Worm (Caenorhabditis elegans) whole organism, L3 larva: ENCODE results near the gene gphr-2.

Experiments used
- R02D3.7 ChIP-seq: fragments of 150-350 bp; optimal IDR thresholded peaks from 2 replicates; lab custom pipeline; 2014; ENCODE audit warnings: missing biosample characterization, missing genetic modification characterization
- ZK546.5 ChIP-seq: sonication (generic microtip); optimal IDR thresholded peaks from 2 replicates; lab custom pipeline; 2017; ENCODE audit warnings: missing biosample characterization, missing genetic modification characterization
- ama-1 ChIP-seq: fragments of 150-350 bp; optimal IDR thresholded peaks from 2 replicates; lab custom pipeline; 2018
- ceh-16 ChIP-seq: sonication (generic microtip); optimal IDR thresholded peaks from 2 replicates; lab custom pipeline; 2017; ENCODE audit warnings: missing biosample characterization, missing genetic modification characterization
- ceh-28 ChIP-seq: fragments of 150-350 bp; optimal IDR thresholded peaks from 2 replicates; lab custom pipeline; 2014; ENCODE audit warnings: missing biosample characterization, missing genetic modification reagents, missing genetic modification characterization
- ceh-82 ChIP-seq: fragments of 150-350 bp; optimal IDR thresholded peaks from 2 replicates; lab custom pipeline; 2014; ENCODE audit warnings: missing biosample characterization, missing genetic modification characterization
- egl-27 ChIP-seq: sonication (generic microtip); optimal IDR thresholded peaks from 4 replicates; lab custom pipeline; 2017; ENCODE audit warnings: missing biosample characterization, missing genetic modification reagents, missing genetic modification characterization
- egl-5 ChIP-seq: fragments of 150-350 bp; optimal IDR thresholded peaks from 2 replicates; lab custom pipeline; 2017; ENCODE audit warnings: missing biosample characterization, missing genetic modification reagents, missing genetic modification characterization, inconsistent platforms
- elt-1 ChIP-seq: fragments of 150-350 bp; optimal IDR thresholded peaks from 2 replicates; lab custom pipeline; 2014; ENCODE audit warnings: missing biosample characterization, missing genetic modification characterization
- elt-2 ChIP-seq: sonication (generic microtip); optimal IDR thresholded peaks from 2 replicates; lab custom pipeline; 2016; ENCODE audit warnings: missing genetic modification reagents, mild to moderate bottlenecking, missing genetic modification characterization, missing compliant biosample characterization
- elt-3 ChIP-seq, 3 experiments: fragments of 150-350 bp in 1 of 3; sonication (generic microtip) in 2 of 3; optimal IDR thresholded peaks; 2 replicates in 2 of 3; 4 replicates in 1 of 3; lab custom pipeline; 2014 to 2017; ENCODE audit warnings: missing biosample characterization in 3 of 3, missing genetic modification characterization in 3 of 3
- fkh-10 ChIP-seq: sonication (generic microtip); optimal IDR thresholded peaks from 2 replicates; lab custom pipeline; 2017; ENCODE audit warnings: missing biosample characterization, missing genetic modification reagents, missing genetic modification characterization
- fkh-2 ChIP-seq: fragments of 150-350 bp; optimal IDR thresholded peaks from 2 replicates; lab custom pipeline; 2014; ENCODE audit warnings: missing biosample characterization, missing genetic modification reagents, missing genetic modification characterization
- fos-1 ChIP-seq: fragments of 150-350 bp; optimal IDR thresholded peaks from 2 replicates; lab custom pipeline; 2014; ENCODE audit warnings: missing biosample characterization, missing genetic modification characterization
- hmg-11 ChIP-seq: sonication (generic microtip); optimal IDR thresholded peaks from 2 replicates; lab custom pipeline; 2016; ENCODE audit warnings: missing genetic modification characterization, missing compliant biosample characterization
- jun-1 ChIP-seq: fragments of 150-350 bp; optimal IDR thresholded peaks from 2 replicates; lab custom pipeline; 2014; ENCODE audit warnings: missing biosample characterization, missing genetic modification reagents, missing genetic modification characterization
- lin-15B ChIP-seq: fragments of 150-350 bp; optimal IDR thresholded peaks from 2 replicates; lab custom pipeline; 2014; ENCODE audit warnings: missing biosample characterization, missing genetic modification characterization
- lin-39 ChIP-seq: fragments of 150-350 bp; optimal IDR thresholded peaks from 2 replicates; lab custom pipeline; 2018; ENCODE audit warnings: missing biosample characterization, missing genetic modification reagents, missing genetic modification characterization
- lsy-12 ChIP-seq: sonication (generic microtip); optimal IDR thresholded peaks from 2 replicates; lab custom pipeline; 2016; ENCODE audit warnings: mild to moderate bottlenecking, missing genetic modification characterization, missing compliant biosample characterization
- mml-1 ChIP-seq: fragments of 150-350 bp; sonication (generic microtip); optimal IDR thresholded peaks from 3 replicates; lab custom pipeline; 2014; ENCODE audit warnings: missing biosample characterization, missing genetic modification characterization
- nfya-1 ChIP-seq: sonication (generic microtip); optimal IDR thresholded peaks from 2 replicates; lab custom pipeline; 2017; ENCODE audit warnings: missing genetic modification characterization, mild to moderate bottlenecking, missing compliant biosample characterization, antibody characterized with exemption, moderate library complexity; ENCODE audit not compliant: insufficient read depth
- nhr-11 ChIP-seq: fragments of 150-350 bp; optimal IDR thresholded peaks from 2 replicates; lab custom pipeline; 2014; ENCODE audit warnings: missing biosample characterization, missing genetic modification characterization
- nhr-12 ChIP-seq: fragments of 150-350 bp; optimal IDR thresholded peaks from 2 replicates; lab custom pipeline; 2014; ENCODE audit warnings: missing biosample characterization, missing genetic modification characterization
- nhr-23 ChIP-seq: fragments of 150-350 bp; optimal IDR thresholded peaks from 2 replicates; lab custom pipeline; 2014; ENCODE audit warnings: missing biosample characterization, missing genetic modification reagents, missing genetic modification characterization
- nhr-237 ChIP-seq: fragments of 150-350 bp; optimal IDR thresholded peaks from 2 replicates; lab custom pipeline; 2014; ENCODE audit warnings: missing biosample characterization, missing genetic modification characterization
- nhr-25 ChIP-seq: sonication (generic microtip); optimal IDR thresholded peaks from 2 replicates; lab custom pipeline; 2017; ENCODE audit warnings: missing biosample characterization, missing genetic modification characterization
- nhr-43 ChIP-seq: sonication (generic microtip); optimal IDR thresholded peaks from 2 replicates; lab custom pipeline; 2016; ENCODE audit warnings: mild to moderate bottlenecking, missing genetic modification characterization, missing compliant biosample characterization; ENCODE audit not compliant: poor library complexity, severe bottlenecking
- nhr-67 ChIP-seq: fragments of 150-350 bp; optimal IDR thresholded peaks from 2 replicates; lab custom pipeline; 2014; ENCODE audit warnings: missing biosample characterization, missing genetic modification characterization
- nhr-76 ChIP-seq: fragments of 150-350 bp; sonication (generic microtip); optimal IDR thresholded peaks from 5 replicates; lab custom pipeline; 2014; ENCODE audit warnings: missing biosample characterization, missing genetic modification characterization
- nhr-77 ChIP-seq: fragments of 150-350 bp; optimal IDR thresholded peaks from 2 replicates; lab custom pipeline; 2014; ENCODE audit warnings: missing biosample characterization, missing genetic modification characterization
- pha-4 ChIP-seq: fragments of 150-350 bp; optimal IDR thresholded peaks from 2 replicates; lab custom pipeline; 2014; ENCODE audit warnings: missing biosample characterization, missing genetic modification reagents, missing genetic modification characterization
- pqm-1 ChIP-seq: fragments of 150-350 bp; optimal IDR thresholded peaks from 2 replicates; lab custom pipeline; 2017; ENCODE audit warnings: missing biosample characterization, missing genetic modification characterization, inconsistent platforms
- sea-2 ChIP-seq: fragments of 150-350 bp; sonication (generic microtip); optimal IDR thresholded peaks from 4 replicates; lab custom pipeline; 2014; ENCODE audit warnings: missing biosample characterization, missing genetic modification reagents, missing genetic modification characterization
- skn-1 ChIP-seq: fragments of 150-350 bp; optimal IDR thresholded peaks from 2 replicates; lab custom pipeline; 2014; ENCODE audit warnings: missing biosample characterization, missing genetic modification characterization
- snpc-4 ChIP-seq: fragments of 150-350 bp; optimal IDR thresholded peaks from 2 replicates; lab custom pipeline; 2014; ENCODE audit warnings: missing biosample characterization, missing genetic modification characterization
- tbx-2 ChIP-seq: sonication (generic microtip); optimal IDR thresholded peaks from 2 replicates; lab custom pipeline; 2016; ENCODE audit warnings: mild to moderate bottlenecking, missing genetic modification characterization, missing compliant biosample characterization
- zag-1 ChIP-seq: fragments of 150-350 bp; optimal IDR thresholded peaks from 2 replicates; lab custom pipeline; 2014; ENCODE audit warnings: missing biosample characterization, missing genetic modification characterization
- ztf-11 ChIP-seq: fragments of 150-350 bp; optimal IDR thresholded peaks from 2 replicates; lab custom pipeline; 2014; ENCODE audit warnings: missing biosample characterization, missing genetic modification characterization
- ztf-4 ChIP-seq: fragments of 150-350 bp; optimal IDR thresholded peaks from 2 replicates; lab custom pipeline; 2014; ENCODE audit warnings: missing biosample characterization, missing genetic modification characterization

Gene gphr-2

DNA sequence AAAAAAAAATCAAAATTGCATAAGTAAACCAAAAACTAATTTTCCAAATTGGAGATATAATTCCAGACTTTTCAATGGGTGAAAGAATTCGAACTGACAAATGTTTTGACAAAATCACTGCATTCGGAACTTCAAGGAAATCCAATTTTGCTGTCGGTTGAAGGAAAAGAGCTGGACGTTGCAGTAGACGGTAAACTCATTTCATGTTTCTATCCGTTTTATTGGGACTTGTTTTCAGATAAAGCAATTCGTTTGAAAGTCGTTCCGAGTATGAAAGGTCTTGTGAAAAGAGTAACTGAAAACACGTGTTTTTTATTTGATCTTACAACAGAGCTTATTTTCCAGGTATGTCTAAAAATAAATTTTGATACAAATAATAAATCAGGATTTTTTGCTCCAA, 8.6 kb upstream of the gphr-2 start:
- TF ChIP-seq zag-1 (tag; lab: Kevin White, UChicago) (no peak), hmg-11 (tag; lab: Kevin White, UChicago) (no peak), mml-1 (tag; lab: Kevin White, UChicago) (no peak), fkh-10 (peak; percentile 81), tbx-2 (tag; lab: Kevin White, UChicago) (no peak), fos-1 (tag; lab: Kevin White, UChicago) (no peak), ceh-82 (tag; lab: Kevin White, UChicago) (no peak)

DNA sequence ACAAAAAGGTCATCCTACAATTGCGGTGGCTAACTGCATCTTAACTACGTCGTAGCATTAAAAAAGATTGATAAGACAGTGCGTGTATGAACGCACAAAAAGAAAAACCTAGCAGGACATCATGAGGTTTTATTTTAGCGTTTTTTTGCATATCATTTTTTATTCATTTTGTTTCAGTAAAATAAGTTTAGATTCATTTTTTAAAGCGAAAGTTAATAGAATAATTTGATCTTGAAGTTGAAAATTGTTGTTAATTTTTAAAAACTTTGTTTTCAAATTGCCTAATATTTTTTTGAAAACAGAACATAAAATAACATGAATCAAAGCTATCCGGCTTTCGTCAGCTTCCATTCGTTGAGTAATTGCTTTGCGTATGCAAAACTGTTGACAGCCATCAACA, 6.1 kb upstream of the gphr-2 start, which contains the start of gene prx-1:
Gene prx-1 (plus strand): TSS at position 301 of the 400 bp plus-strand sequence.
- no peak for TF ChIP-seq ceh-16 (tag; lab: Kevin White, UChicago)
- peak; percentile 49 for TF ChIP-seq pqm-1 (tag; lab: Kevin White, UChicago)
- TF ChIP-seq nhr-43 (tag; lab: Kevin White, UChicago), result no peak
- TF ChIP-seq elt-2, result peak; percentile 13

DNA sequence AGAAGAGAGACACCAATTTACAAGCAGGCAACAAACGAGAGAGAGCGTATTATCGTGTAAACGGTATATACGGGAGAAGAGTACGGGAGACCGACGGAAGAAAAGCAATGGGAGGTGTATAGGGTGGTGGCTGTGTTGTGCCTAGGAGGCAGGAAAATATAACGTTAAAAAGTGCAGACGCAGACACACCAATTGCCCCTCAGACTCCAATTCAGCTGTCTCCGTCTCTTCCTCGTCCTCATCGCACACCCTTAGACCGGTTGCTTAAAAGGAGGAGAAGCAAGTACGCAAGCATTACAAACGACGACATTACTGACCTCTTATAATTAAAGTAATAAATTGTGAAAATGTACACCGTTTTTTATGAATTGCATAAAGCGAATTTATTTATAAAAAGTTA, 4.8 kb upstream of the gphr-2 start:
- no peak for TF ChIP-seq ztf-4 (tag; lab: Kevin White, UChicago)
- TF ChIP-seq fkh-10, result no peak
- TF ChIP-seq nhr-23 (tag; lab: Kevin White, UChicago), result peak; percentile 88
- TF ChIP-seq egl-27, result peak; percentile 64
- peak; percentile 56 for TF ChIP-seq nhr-43 (tag; lab: Kevin White, UChicago)
- peak; percentile 70 for TF ChIP-seq lin-15B
- TF ChIP-seq nhr-11, result no peak
- TF ChIP-seq lsy-12 (tag; lab: Kevin White, UChicago), result peak; percentile 44
- TF ChIP-seq pha-4 (tag; lab: Kevin White, UChicago), result peak; percentile 86
- no peak for TF ChIP-seq ama-1 (lab: Kevin White, UChicago)
- TF ChIP-seq mml-1 (tag; lab: Kevin White, UChicago), result no peak
- no peak for TF ChIP-seq nhr-237
- TF ChIP-seq nhr-76, result no peak
- no peak for TF ChIP-seq ZK546.5 (tag; lab: Kevin White, UChicago)
- TF ChIP-seq R02D3.7 (tag; lab: Kevin White, UChicago), result peak; percentile 37
- TF ChIP-seq lin-39, result peak; percentile 81
- peak; percentile 65 for TF ChIP-seq elt-2
- peak; percentile 94 for TF ChIP-seq hmg-11 (tag; lab: Kevin White, UChicago)
- peak; percentile 68 for TF ChIP-seq tbx-2 (tag; lab: Kevin White, UChicago)
- TF ChIP-seq snpc-4 (tag; lab: Kevin White, UChicago), result peak; percentile 69
- peak; percentile 80 for TF ChIP-seq jun-1
- TF ChIP-seq nhr-12, result no peak
- TF ChIP-seq ceh-28 (tag; lab: Kevin White, UChicago), result peak; percentile 70
- TF ChIP-seq egl-5 (tag; lab: Kevin White, UChicago), result peak; percentile 28
- TF ChIP-seq sea-2 (GFP tag; lab: Kevin White, UChicago), result peak; percentile 51
- TF ChIP-seq elt-3 (tag; optimal IDR thresholded peaks at IDR 0.05; lab: Kevin White, UChicago), result no peak
- TF ChIP-seq elt-1 (tag; lab: Kevin White, UChicago), result no peak
- peak; percentile 40 for TF ChIP-seq pqm-1 (tag; lab: Kevin White, UChicago)
- TF ChIP-seq nhr-25 (tag; lab: Kevin White, UChicago), result peak; percentile 77
- TF ChIP-seq nfya-1 (tag; lab: Kevin White, UChicago), result peak; percentile 83
- TF ChIP-seq skn-1, result peak; percentile 32
- TF ChIP-seq nhr-67 (tag; lab: Kevin White, UChicago), result no peak

DNA sequence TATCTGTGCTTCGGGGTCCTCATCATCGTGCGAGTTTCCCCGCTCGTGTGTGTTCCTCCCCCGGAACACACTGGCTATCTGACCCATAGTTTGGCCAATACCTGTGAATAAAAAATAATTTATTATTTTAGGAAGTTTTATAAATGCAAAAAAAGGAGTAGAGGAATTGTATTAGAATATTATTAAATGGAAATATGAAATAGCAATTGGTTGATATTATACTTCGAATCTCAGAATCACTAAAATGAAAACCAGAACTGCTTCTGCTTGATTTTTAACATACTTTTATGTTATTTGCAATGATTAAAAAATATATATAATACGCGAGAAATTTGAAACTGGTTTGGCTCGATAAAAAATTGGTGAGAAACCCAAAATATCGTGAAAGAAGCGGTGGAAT, 4.0 kb upstream of the gphr-2 start, which contains the start of gene mgrn-1:
Gene mgrn-1 (minus strand): TSS at position 101 of the 400 bp plus-strand sequence.
- TF ChIP-seq ZK546.5 (tag; lab: Kevin White, UChicago) (no peak), nhr-11 (no peak), lsy-12 (tag; lab: Kevin White, UChicago) (no peak), nfya-1 (tag; lab: Kevin White, UChicago) (no peak), fkh-2 (no peak), nhr-67 (tag; lab: Kevin White, UChicago) (no peak), nhr-77 (no peak), ama-1 (lab: Kevin White, UChicago) (no peak), ztf-11 (tag; lab: Kevin White, UChicago) (no peak)
